Worm (Caenorhabditis elegans): Measurements from ENCODE around the gene Y64H9A.2.

DNA sequence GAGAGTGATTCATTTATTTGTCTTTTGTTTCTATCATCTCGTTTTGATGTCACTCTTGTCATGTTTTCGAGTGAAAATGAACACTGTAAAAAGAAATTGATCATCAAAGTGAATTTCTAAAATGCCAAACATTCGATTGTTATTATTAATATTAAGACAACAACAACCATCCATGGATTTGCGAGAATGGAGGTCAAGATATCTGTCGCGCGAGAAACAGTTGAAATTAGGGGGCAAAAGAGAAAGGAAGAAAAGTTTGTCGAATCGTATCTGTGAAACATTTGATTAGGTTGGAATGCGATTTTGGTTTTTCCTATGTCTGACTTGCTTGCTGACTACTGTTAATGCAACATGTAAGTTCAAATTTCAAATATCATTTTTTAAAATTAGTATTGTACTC is 22.8 kb upstream of the Y64H9A.2 start, which contains the start of gene ZC449.2:
- no peak for TF ChIP-seq ama-1 (optimal IDR thresholded peaks at IDR 0.05)
- TF ChIP-seq fos-1 (tag; optimal IDR thresholded peaks at IDR 0.05), result no peak
- no peak for TF ChIP-seq lin-11 (tag; optimal IDR thresholded peaks at IDR 0.05)
- no peak for TF ChIP-seq nhr-25 (tag; optimal IDR thresholded peaks at IDR 0.05)
- no peak for TF ChIP-seq unc-55 (GFP tag; optimal IDR thresholded peaks at IDR 0.05)
- TF ChIP-seq unc-62 (GFP tag; optimal IDR thresholded peaks at IDR 0.05), result no peak
- TF ChIP-seq ztf-11 (tag; optimal IDR thresholded peaks at IDR 0.05), result no peak
- TF ChIP-seq nhr-77 (tag; optimal IDR thresholded peaks at IDR 0.05), result no peak
- no peak for TF ChIP-seq snpc-4 (tag; optimal IDR thresholded peaks at IDR 0.05)
- TF ChIP-seq R02D3.7 (tag; optimal IDR thresholded peaks at IDR 0.05), result no peak
- TF ChIP-seq C34F6.9 (tag; optimal IDR thresholded peaks at IDR 0.05), result no peak
- no peak for TF ChIP-seq ZK546.5 (tag; optimal IDR thresholded peaks at IDR 0.05)
- no peak for TF ChIP-seq nhr-237 (tag; optimal IDR thresholded peaks at IDR 0.05)

Data from whole organism, L2 larva.